Worm (Caenorhabditis elegans) whole organism, L3 larva: ENCODE data around the gene ptr-18.

ENCODE experiments used
- R02D3.7 ChIP-seq: fragments of 150-350 bp; optimal IDR thresholded peaks from 2 replicates; lab custom pipeline; 2014; ENCODE audit warnings: missing biosample characterization, missing genetic modification characterization
- ceh-9 ChIP-seq: sonication (generic microtip); optimal IDR thresholded peaks from 2 replicates; lab custom pipeline; 2018; ENCODE audit warnings: missing biosample characterization, missing genetic modification characterization
- elt-2 ChIP-seq: sonication (generic microtip); optimal IDR thresholded peaks from 2 replicates; lab custom pipeline; 2016; ENCODE audit warnings: missing genetic modification reagents, mild to moderate bottlenecking, missing genetic modification characterization, missing compliant biosample characterization
- fkh-10 ChIP-seq: sonication (generic microtip); optimal IDR thresholded peaks from 2 replicates; lab custom pipeline; 2017; ENCODE audit warnings: missing biosample characterization, missing genetic modification reagents, missing genetic modification characterization
- jun-1 ChIP-seq: fragments of 150-350 bp; optimal IDR thresholded peaks from 2 replicates; lab custom pipeline; 2014; ENCODE audit warnings: missing biosample characterization, missing genetic modification reagents, missing genetic modification characterization
- lin-15B ChIP-seq: fragments of 150-350 bp; optimal IDR thresholded peaks from 2 replicates; lab custom pipeline; 2014; ENCODE audit warnings: missing biosample characterization, missing genetic modification characterization
- nhr-67 ChIP-seq: fragments of 150-350 bp; optimal IDR thresholded peaks from 2 replicates; lab custom pipeline; 2014; ENCODE audit warnings: missing biosample characterization, missing genetic modification characterization
- pha-4 ChIP-seq: fragments of 150-350 bp; optimal IDR thresholded peaks from 2 replicates; lab custom pipeline; 2014; ENCODE audit warnings: missing biosample characterization, missing genetic modification reagents, missing genetic modification characterization
- pqm-1 ChIP-seq: fragments of 150-350 bp; optimal IDR thresholded peaks from 2 replicates; lab custom pipeline; 2017; ENCODE audit warnings: missing biosample characterization, missing genetic modification characterization, inconsistent platforms
- skn-1 ChIP-seq: fragments of 150-350 bp; optimal IDR thresholded peaks from 2 replicates; lab custom pipeline; 2014; ENCODE audit warnings: missing biosample characterization, missing genetic modification characterization
- unc-39 ChIP-seq: sonication (generic microtip); optimal IDR thresholded peaks from 4 replicates; lab custom pipeline; 2017; ENCODE audit warnings: missing biosample characterization, missing genetic modification characterization

ptr-18 gene

DNA sequence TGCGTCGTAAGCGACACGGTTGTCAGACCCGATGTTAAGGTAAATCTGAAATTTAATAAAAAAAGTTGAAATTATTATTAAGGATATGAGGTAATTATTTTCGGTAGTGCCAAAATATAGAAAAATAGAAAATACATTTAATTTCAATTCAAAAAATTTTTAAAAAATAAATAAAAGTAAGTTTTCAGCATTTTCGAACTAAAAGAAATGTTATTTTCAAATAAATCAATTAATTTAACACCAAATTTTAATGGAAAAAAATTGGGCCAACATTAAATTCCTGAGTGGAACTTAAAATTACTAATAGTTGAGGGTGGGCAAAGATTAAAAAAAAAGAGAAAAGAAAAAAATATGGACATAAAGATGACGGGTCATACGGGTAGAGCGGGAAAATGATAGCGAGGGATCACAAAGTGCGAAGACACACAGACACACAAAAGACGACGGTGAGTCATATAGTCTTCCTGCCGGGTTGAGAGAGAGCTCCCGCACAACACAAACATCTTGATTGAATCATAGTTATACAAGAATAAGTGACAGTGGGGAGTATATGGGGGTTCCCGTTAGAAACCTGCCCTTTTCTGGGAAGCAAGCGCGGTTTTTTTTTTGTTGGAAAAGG lies 60.6 kb downstream of the ptr-18 start, which contains the start of gene max-2:
TSS of gene max-2 (minus strand) at position 51 of the 619 bp plus-strand sequence.
- TF ChIP-seq unc-39 (tag; lab: Kevin White, UChicago): no peak
- TF ChIP-seq skn-1: no peak
- peak; percentile 5 for TF ChIP-seq elt-2 (tag; lab: Kevin White, UChicago)
- no peak for TF ChIP-seq lin-15B (tag; lab: Kevin White, UChicago)
- peak; percentile 28 for TF ChIP-seq pqm-1
- TF ChIP-seq fkh-10 (GFP tag; lab: Kevin White, UChicago): no peak
- TF ChIP-seq jun-1: peak; percentile 15
- no peak for TF ChIP-seq nhr-67 (tag; lab: Kevin White, UChicago)
- no peak for TF ChIP-seq ceh-9 (tag; lab: Kevin White, UChicago)
- peak; percentile 63 for TF ChIP-seq pha-4 (tag; lab: Kevin White, UChicago)
- TF ChIP-seq R02D3.7 (tag; lab: Kevin White, UChicago): no peak
